Worm (Caenorhabditis elegans) whole organism, L1 larva: Measurements from ENCODE around the gene R08B4.3.

ENCODE experiments used
- aly-2 ChIP-seq: fragments of 150-350 bp; optimal IDR thresholded peaks from 2 replicates; lab custom pipeline; 2014; ENCODE audit warnings: missing biosample characterization, missing genetic modification characterization
- ama-1 ChIP-seq: fragments of 150-350 bp; optimal IDR thresholded peaks from 2 replicates; lab custom pipeline; 2014
- blmp-1 ChIP-seq: fragments of 150-350 bp; optimal IDR thresholded peaks from 2 replicates; lab custom pipeline; 2014; ENCODE audit warnings: missing biosample characterization, missing genetic modification characterization
- efl-3 ChIP-seq: fragments of 200-800 bp; sonication (Bioruptor generic); optimal IDR thresholded peaks from 2 replicates; lab custom pipeline; 2018; ENCODE audit warnings: mild to moderate bottlenecking, missing genetic modification characterization, missing compliant biosample characterization
- elt-2 ChIP-seq: sonication (generic microtip); optimal IDR thresholded peaks from 2 replicates; lab custom pipeline; 2016; ENCODE audit warnings: missing genetic modification characterization, mild to moderate bottlenecking, inconsistent platforms, missing compliant biosample characterization, missing genetic modification reagents
- fkh-4 ChIP-seq: sonication (generic microtip); optimal IDR thresholded peaks from 2 replicates; lab custom pipeline; 2016; ENCODE audit warnings: missing compliant biosample characterization, missing genetic modification characterization, borderline replicate concordance
- hlh-4 ChIP-seq: sonication (generic microtip); optimal IDR thresholded peaks from 2 replicates; lab custom pipeline; 2016; ENCODE audit warnings: mild to moderate bottlenecking, missing genetic modification characterization, missing compliant biosample characterization
- lin-15B ChIP-seq: fragments of 150-350 bp; sonication (generic microtip); optimal IDR thresholded peaks from 3 replicates; lab custom pipeline; 2014; ENCODE audit warnings: missing biosample characterization, missing genetic modification characterization
- mab-9 ChIP-seq: fragments of 200-800 bp; sonication (Bioruptor generic); IDR thresholded peaks from 2 replicates; pipeline ENCODE4 v1.3.6; 2022; ENCODE audit warnings: missing genetic modification reagents, missing genetic modification characterization, missing compliant biosample characterization
- nhr-12 ChIP-seq: sonication (generic microtip); optimal IDR thresholded peaks from 2 replicates; lab custom pipeline; 2017; ENCODE audit warnings: missing biosample characterization, missing genetic modification characterization
- nhr-237 ChIP-seq: fragments of 150-350 bp; optimal IDR thresholded peaks from 2 replicates; lab custom pipeline; 2014; ENCODE audit warnings: missing biosample characterization, missing genetic modification characterization
- snpc-4 ChIP-seq: fragments of 150-350 bp; optimal IDR thresholded peaks from 2 replicates; lab custom pipeline; 2014; ENCODE audit warnings: missing biosample characterization, missing genetic modification characterization
- swsn-7 ChIP-seq: sonication (generic microtip); optimal IDR thresholded peaks from 2 replicates; lab custom pipeline; 2016; ENCODE audit warnings: missing genetic modification characterization, missing compliant biosample characterization
- zag-1 ChIP-seq: fragments of 150-350 bp; optimal IDR thresholded peaks from 2 replicates; lab custom pipeline; 2014; ENCODE audit warnings: missing biosample characterization, missing genetic modification characterization

- TF ChIP-seq ama-1 (lab: Kevin White, UChicago) (no peak), nhr-237 (tag; lab: Kevin White, UChicago) (no peak), efl-3 (no peak), zag-1 (tag; lab: Kevin White, UChicago) (no peak), aly-2 (tag; lab: Kevin White, UChicago) (no peak), snpc-4 (no peak), mab-9 (GFP tag; lab: Robert Waterston, UW) (no peak), hlh-4 (no peak), swsn-7 (tag; lab: Kevin White, UChicago) (no peak), blmp-1 (no peak), fkh-4 (tag; lab: Kevin White, UChicago) (no peak), elt-2 (tag; lab: Kevin White, UChicago) (no peak), lin-15B (tag; lab: Kevin White, UChicago) (no peak), nhr-12 (tag; lab: Kevin White, UChicago) (no peak)
Measured at ce11 chrX:11078150-11078549, 42.7 kb downstream of the R08B4.3 start, which contains the start of gene W04G3.10.
